Fruit fly (Drosophila melanogaster): Measurements from ENCODE around the gene CG33928.
A peak's percentile ranks its signal among the peaks of the same experiment; 100 is the strongest.

dm6 chr2L:17484174-17484573 is 47.8 kb upstream of the CG33928 start, which contains the start of the genes GCS2beta and CG5131:
- peak; percentile 97 for TF ChIP-seq Gug (GFP tag; IDR thresholded peaks at IDR 0.05)
- TF ChIP-seq CG13775 (GFP tag; optimal IDR thresholded peaks at IDR 0.05), result peak; percentile 92
- peak in 1 of 2 experiments; percentile 39 for TF ChIP-seq insv (GFP tag; optimal IDR thresholded peaks at IDR 0.05)
- peak; percentile 84 for TF ChIP-seq Gsc (GFP tag; IDR thresholded peaks at IDR 0.05)
- peak; percentile 95 for TF ChIP-seq lmd (GFP tag; IDR thresholded peaks at IDR 0.05)
